Worm (Caenorhabditis elegans): ENCODE data around the gene C34E10.9.
A peak's percentile ranks its signal among the peaks of the same experiment; 100 is the strongest.

Gene C34E10.9

ce11 chrIII:5230415-5230814, 32.8 kb downstream of the C34E10.9 start, which contains the start of gene prmt-5:
prmt-5 (plus strand) TSS chrIII:5230555.
- no peak for TF ChIP-seq hnd-1 (tag; optimal IDR thresholded peaks at IDR 0.05)
- TF ChIP-seq scrt-1 (GFP tag; IDR thresholded peaks at IDR 0.05) = no peak
- no peak for TF ChIP-seq B0310.2 (tag; optimal IDR thresholded peaks at IDR 0.05)
- no peak for TF ChIP-seq hmg-4 (GFP tag; optimal IDR thresholded peaks at IDR 0.05)
- TF ChIP-seq ets-7 (tag; optimal IDR thresholded peaks at IDR 0.05) = no peak
- TF ChIP-seq flt-1 (GFP tag; IDR thresholded peaks at IDR 0.05) = no peak
- no peak for TF ChIP-seq tbx-37 (GFP tag; conservative IDR thresholded peaks at IDR 0.05)
- TF ChIP-seq F13C5.2 (tag; optimal IDR thresholded peaks at IDR 0.05) = no peak
- TF ChIP-seq ama-1 (optimal IDR thresholded peaks at IDR 0.05) = no peak
- TF ChIP-seq ceh-13 (GFP tag; optimal IDR thresholded peaks at IDR 0.05) = no peak
- no peak for TF ChIP-seq tbx-11 (GFP tag; IDR thresholded peaks at IDR 0.05)
- no peak for TF ChIP-seq tra-4 (tag; optimal IDR thresholded peaks at IDR 0.05)
- no peak for TF ChIP-seq pes-1 (GFP tag; IDR thresholded peaks at IDR 0.05)
- no peak for TF ChIP-seq sea-1 (GFP tag; conservative IDR thresholded peaks at IDR 0.05)
- no peak for TF ChIP-seq hmbx-1 (tag; optimal IDR thresholded peaks at IDR 0.05)
- TF ChIP-seq ceh-36 (tag; optimal IDR thresholded peaks at IDR 0.05) = no peak
- TF ChIP-seq aly-1 (tag; optimal IDR thresholded peaks at IDR 0.05) = no peak

- no peak for TF ChIP-seq tbx-37 (GFP tag; conservative IDR thresholded peaks at IDR 0.05)
- no peak for TF ChIP-seq hmg-4 (GFP tag; optimal IDR thresholded peaks at IDR 0.05)
- TF ChIP-seq tbx-11 (GFP tag; IDR thresholded peaks at IDR 0.05) = no peak
- no peak for TF ChIP-seq tra-4 (tag; optimal IDR thresholded peaks at IDR 0.05)
- TF ChIP-seq ceh-13 (GFP tag; optimal IDR thresholded peaks at IDR 0.05) = no peak
- no peak for TF ChIP-seq hmbx-1 (tag; optimal IDR thresholded peaks at IDR 0.05)
- TF ChIP-seq ceh-36 (tag; optimal IDR thresholded peaks at IDR 0.05) = no peak
- no peak for TF ChIP-seq pes-1 (GFP tag; IDR thresholded peaks at IDR 0.05)
- no peak for TF ChIP-seq flt-1 (GFP tag; IDR thresholded peaks at IDR 0.05)
- TF ChIP-seq B0310.2 (tag; optimal IDR thresholded peaks at IDR 0.05) = no peak
- no peak for TF ChIP-seq hnd-1 (tag; optimal IDR thresholded peaks at IDR 0.05)
- TF ChIP-seq F13C5.2 (tag; optimal IDR thresholded peaks at IDR 0.05) = no peak
- TF ChIP-seq sea-1 (GFP tag; conservative IDR thresholded peaks at IDR 0.05) = no peak
- no peak for TF ChIP-seq ama-1 (optimal IDR thresholded peaks at IDR 0.05)
- TF ChIP-seq aly-1 (tag; optimal IDR thresholded peaks at IDR 0.05) = no peak
- TF ChIP-seq ets-7 (tag; optimal IDR thresholded peaks at IDR 0.05) = no peak
- TF ChIP-seq scrt-1 (GFP tag; IDR thresholded peaks at IDR 0.05) = no peak
Measured at ce11 chrIII:5229511-5230250, 33.5 kb downstream of the C34E10.9 start.

ce11 chrIII:5228839-5229238, 34.4 kb downstream of the C34E10.9 start:
- TF ChIP-seq scrt-1 (GFP tag; IDR thresholded peaks at IDR 0.05) = no peak
- TF ChIP-seq F13C5.2 (tag; optimal IDR thresholded peaks at IDR 0.05) = no peak
- no peak for TF ChIP-seq pes-1 (GFP tag; IDR thresholded peaks at IDR 0.05)
- no peak for TF ChIP-seq tbx-37 (GFP tag; conservative IDR thresholded peaks at IDR 0.05)
- no peak for TF ChIP-seq hmg-4 (GFP tag; optimal IDR thresholded peaks at IDR 0.05)
- no peak for TF ChIP-seq flt-1 (GFP tag; IDR thresholded peaks at IDR 0.05)
- TF ChIP-seq hmbx-1 (tag; optimal IDR thresholded peaks at IDR 0.05) = no peak
- TF ChIP-seq B0310.2 (tag; optimal IDR thresholded peaks at IDR 0.05) = no peak
- TF ChIP-seq ceh-36 (tag; optimal IDR thresholded peaks at IDR 0.05) = no peak

- no peak for TF ChIP-seq scrt-1 (GFP tag; IDR thresholded peaks at IDR 0.05)
- TF ChIP-seq ceh-36 (tag; optimal IDR thresholded peaks at IDR 0.05) = no peak
- no peak for TF ChIP-seq ceh-13 (GFP tag; optimal IDR thresholded peaks at IDR 0.05)
- TF ChIP-seq ama-1 (optimal IDR thresholded peaks at IDR 0.05) = no peak
- no peak for TF ChIP-seq tbx-11 (GFP tag; IDR thresholded peaks at IDR 0.05)
- TF ChIP-seq hmg-4 (GFP tag; optimal IDR thresholded peaks at IDR 0.05) = peak; percentile 14
- TF ChIP-seq tbx-37 (GFP tag; conservative IDR thresholded peaks at IDR 0.05) = no peak
- no peak for TF ChIP-seq aly-1 (tag; optimal IDR thresholded peaks at IDR 0.05)
- TF ChIP-seq F13C5.2 (tag; optimal IDR thresholded peaks at IDR 0.05) = peak; percentile 75
- no peak for TF ChIP-seq sea-1 (GFP tag; conservative IDR thresholded peaks at IDR 0.05)
- TF ChIP-seq pes-1 (GFP tag; IDR thresholded peaks at IDR 0.05) = peak; percentile 51; the same call in 1 of the 2 replicates
Measured at ce11 chrIII:5227831-5228467, 35.2 kb downstream of the C34E10.9 start, which contains the start of the genes C34E10.12, C34E10.10 and atp-2. C34E10.12 (minus strand) TSS chrIII:5227881. C34E10.10 (minus strand) TSS chrIII:5227884. atp-2 (plus strand) TSS chrIII:5228417.

- TF ChIP-seq sea-1 (GFP tag; conservative IDR thresholded peaks at IDR 0.05) (no peak), scrt-1 (GFP tag; IDR thresholded peaks at IDR 0.05) (no peak), F13C5.2 (tag; optimal IDR thresholded peaks at IDR 0.05) (no peak), ceh-36 (tag; optimal IDR thresholded peaks at IDR 0.05) (no peak), hmg-4 (GFP tag; optimal IDR thresholded peaks at IDR 0.05) (no peak), ama-1 (optimal IDR thresholded peaks at IDR 0.05) (no peak), tbx-11 (GFP tag; IDR thresholded peaks at IDR 0.05) (no peak), tbx-37 (GFP tag; conservative IDR thresholded peaks at IDR 0.05) (no peak), ceh-13 (GFP tag; optimal IDR thresholded peaks at IDR 0.05) (no peak), ets-7 (tag; optimal IDR thresholded peaks at IDR 0.05) (no peak), flt-1 (GFP tag; IDR thresholded peaks at IDR 0.05) (no peak), pes-1 (GFP tag; IDR thresholded peaks at IDR 0.05) (no peak)
Measured at ce11 chrIII:5225321-5225720, 37.9 kb downstream of the C34E10.9 start, which contains the start of gene nex-1. nex-1 (plus strand) TSS chrIII:5225621.

ce11 chrIII:5224908-5225307, 38.3 kb downstream of the C34E10.9 start:
- TF ChIP-seq hnd-1 (tag; optimal IDR thresholded peaks at IDR 0.05) (no peak), ama-1 (optimal IDR thresholded peaks at IDR 0.05) (no peak), tra-4 (tag; optimal IDR thresholded peaks at IDR 0.05) (no peak), hmg-4 (GFP tag; optimal IDR thresholded peaks at IDR 0.05) (no peak), ets-7 (tag; optimal IDR thresholded peaks at IDR 0.05) (no peak), aly-1 (tag; optimal IDR thresholded peaks at IDR 0.05) (no peak), tbx-37 (GFP tag; conservative IDR thresholded peaks at IDR 0.05) (no peak), tbx-11 (GFP tag; IDR thresholded peaks at IDR 0.05) (no peak), ceh-13 (GFP tag; optimal IDR thresholded peaks at IDR 0.05) (no peak), scrt-1 (GFP tag; IDR thresholded peaks at IDR 0.05) (no peak)
